ENCODE assay signal across 4 fruit fly cellular contexts in genomic region chr2L:12045941-12046855, dm6.
TF ChIP-seq lines count a peak whose summit lies in the region.

TSS of gene CG6770 (minus strand) at chr2L:12046118.

TF ChIP-seq in whole organism, adult, 20 proteins besides CTCF, POLR2A, EP300 and RAD21 (continued from another document):
- TF ChIP-seq Mnt (GFP tag; optimal IDR thresholded peaks at IDR 0.05; lab: Kevin White, UChicago), result peak; percentile 70
- peak; percentile 97 for TF ChIP-seq CG33017 (tag; optimal IDR thresholded peaks at IDR 0.05; lab: Kevin White, UChicago)
TF ChIP-seq in whole organism, adult: peak in this region for 18.

TF ChIP-seq in whole organism, embryonic, 481 proteins besides CTCF, POLR2A, EP300 and RAD21 (continued from another document and continues in another):
- TF ChIP-seq CG10274 (GFP tag; optimal IDR thresholded peaks at IDR 0.05; lab: Kevin White, UChicago) (no peak), CG3847 (GFP tag; IDR thresholded peaks at IDR 0.05; lab: Robert Waterston, UW) (peak; percentile 85), CG1832 (GFP tag; optimal IDR thresholded peaks at IDR 0.05; lab: Kevin White, UChicago) (no peak), CG4707 (GFP tag; optimal IDR thresholded peaks at IDR 0.05; lab: Kevin White, UChicago) (peak; percentile 29), luna (GFP tag; optimal IDR thresholded peaks at IDR 0.05; lab: Kevin White, UChicago) (no peak), Oaz (GFP tag; IDR thresholded peaks at IDR 0.05; lab: Robert Waterston, UW) (peak; percentile 74), sisA (GFP tag; IDR thresholded peaks at IDR 0.05; lab: Robert Waterston, UW) (peak; percentile 51), B-H1 (GFP tag; IDR thresholded peaks at IDR 0.05; lab: Robert Waterston, UW) (peak; percentile 64; the same call in 1 of the 3 replicates), tgo (GFP tag; IDR thresholded peaks at IDR 0.05; lab: Robert Waterston, UW) (peak; percentile 88), CG34224 (GFP tag; IDR thresholded peaks at IDR 0.05; lab: Robert Waterston, UW; ENCODE audit: partially characterized antibody) (no peak), CG6254 (GFP tag; optimal IDR thresholded peaks at IDR 0.05; lab: Kevin White, UChicago) (no peak), Sox102F (GFP tag; optimal IDR thresholded peaks at IDR 0.05; lab: Kevin White, UChicago) (peak; percentile 79), Scr (GFP tag; IDR thresholded peaks at IDR 0.05; lab: Robert Waterston, UW; ENCODE audit: partially characterized antibody) (peak; percentile 36), gcm (GFP tag; optimal IDR thresholded peaks at IDR 0.05; lab: Kevin White, UChicago) (peak; percentile 63), CG2199 (GFP tag; IDR thresholded peaks at IDR 0.05; lab: Robert Waterston, UW) (no peak), fd3F (GFP tag; optimal IDR thresholded peaks at IDR 0.05; lab: Kevin White, UChicago) (peak; percentile 84), chn (GFP tag; optimal IDR thresholded peaks at IDR 0.05; lab: Kevin White, UChicago) (peak; percentile 47), CG5180 (GFP tag; optimal IDR thresholded peaks at IDR 0.05; lab: Kevin White, UChicago) (peak; percentile 64), pzg (GFP tag; optimal IDR thresholded peaks at IDR 0.05; lab: Kevin White, UChicago) (no peak), CG12155 (GFP tag; optimal IDR thresholded peaks at IDR 0.05; lab: Kevin White, UChicago) (peak; percentile 60), Myb (GFP tag; optimal IDR thresholded peaks at IDR 0.05; lab: Kevin White, UChicago) (peak; percentile 14), maf-S (GFP tag; optimal IDR thresholded peaks at IDR 0.05; lab: Kevin White, UChicago) (peak; percentile 13), CG11695 (GFP tag; IDR thresholded peaks at IDR 0.05; lab: Robert Waterston, UW) (peak; percentile 92), cad (GFP tag; optimal IDR thresholded peaks at IDR 0.05; lab: Kevin White, UChicago) (no peak), CG2889 (GFP tag; IDR thresholded peaks at IDR 0.05; lab: Robert Waterston, UW) (peak; percentile 70), sim (GFP tag; IDR thresholded peaks at IDR 0.05; lab: Robert Waterston, UW) (peak; percentile 38; the same call in 1 of the 2 replicates), disco-r (GFP tag; optimal IDR thresholded peaks at IDR 0.05; lab: Kevin White, UChicago) (no peak), CG18619 (GFP tag; optimal IDR thresholded peaks at IDR 0.05; lab: Kevin White, UChicago) (peak; percentile 86), Usf (GFP tag; optimal IDR thresholded peaks at IDR 0.05; lab: Kevin White, UChicago) (peak; percentile 22), bigmax (GFP tag; optimal IDR thresholded peaks at IDR 0.05; lab: Kevin White, UChicago) (peak; percentile 58), HLH54F (GFP tag; optimal IDR thresholded peaks at IDR 0.05; lab: Kevin White, UChicago) (peak; percentile 39), CG1602 (GFP tag; optimal IDR thresholded peaks at IDR 0.05; lab: Kevin White, UChicago) (peak; percentile 39), CG7786 (GFP tag; optimal IDR thresholded peaks at IDR 0.05; lab: Kevin White, UChicago) (peak; percentile 31), zen (tag; optimal IDR thresholded peaks at IDR 0.05; lab: Kevin White, UChicago) (peak; percentile 27), nmo (GFP tag; optimal IDR thresholded peaks at IDR 0.05; lab: Kevin White, UChicago) (peak; percentile 56), CG8290 (GFP tag; optimal IDR thresholded peaks at IDR 0.05; lab: Kevin White, UChicago) (no peak), CG8290 (tag; optimal IDR thresholded peaks at IDR 0.05; lab: Kevin White, UChicago) (peak in 1 of 2 experiments; percentile 81), otp (GFP tag; IDR thresholded peaks at IDR 0.05; lab: Robert Waterston, UW) (peak; percentile 52; the same call in 1 of the 3 replicates), Awh (GFP tag; IDR thresholded peaks at IDR 0.05; lab: Robert Waterston, UW) (peak; percentile 79), fd102C (GFP tag; optimal IDR thresholded peaks at IDR 0.05; lab: Kevin White, UChicago) (no peak), CG14667 (GFP tag; IDR thresholded peaks at IDR 0.05; lab: Robert Waterston, UW) (peak; percentile 60; the same call in 1 of the 2 replicates), slp2 (GFP tag; optimal IDR thresholded peaks at IDR 0.05; lab: Kevin White, UChicago) (peak; percentile 38)

TF ChIP-seq in whole organism, prepupa, 60 proteins besides CTCF, POLR2A, EP300 and RAD21 (continued from another document):
- peak; percentile 63 for TF ChIP-seq CG11902 (GFP tag; optimal IDR thresholded peaks at IDR 0.05; lab: Kevin White, UChicago)
- TF ChIP-seq CG6808 (GFP tag; optimal IDR thresholded peaks at IDR 0.05; lab: Kevin White, UChicago), result peak; percentile 88
- TF ChIP-seq CG6792 (GFP tag; optimal IDR thresholded peaks at IDR 0.05; lab: Kevin White, UChicago), result peak; percentile 93
- TF ChIP-seq CG6854 (GFP tag; optimal IDR thresholded peaks at IDR 0.05; lab: Kevin White, UChicago), result peak; percentile 31
- peak; percentile 94 for TF ChIP-seq svp (GFP tag; lab: Kevin White, UChicago)
- TF ChIP-seq lz (GFP tag; optimal IDR thresholded peaks at IDR 0.05; lab: Kevin White, UChicago), result peak; percentile 90
- peak; percentile 74 for TF ChIP-seq fkh (GFP tag; optimal IDR thresholded peaks at IDR 0.05; lab: Kevin White, UChicago)
- TF ChIP-seq dac (GFP tag; optimal IDR thresholded peaks at IDR 0.05; lab: Kevin White, UChicago), result peak; percentile 25
- peak; percentile 38 for TF ChIP-seq CG4318 (GFP tag; optimal IDR thresholded peaks at IDR 0.05; lab: Kevin White, UChicago)
- TF ChIP-seq fd85E (GFP tag; optimal IDR thresholded peaks at IDR 0.05; lab: Kevin White, UChicago), result peak; percentile 63
- TF ChIP-seq CG11294 (GFP tag; IDR thresholded peaks at IDR 0.05; lab: Robert Waterston, UW), result peak; percentile 76
- TF ChIP-seq net (GFP tag; optimal IDR thresholded peaks at IDR 0.05; lab: Kevin White, UChicago), result peak; percentile 72
- peak; percentile 79 for TF ChIP-seq CG11762 (GFP tag; optimal IDR thresholded peaks at IDR 0.05; lab: Kevin White, UChicago; ENCODE audit: insufficient read depth)
- TF ChIP-seq Met (GFP tag; optimal IDR thresholded peaks at IDR 0.05; lab: Kevin White, UChicago), result peak; percentile 91
- TF ChIP-seq CG8119 (GFP tag; IDR thresholded peaks at IDR 0.05; lab: Robert Waterston, UW), result peak; percentile 89
- peak; percentile 74 for TF ChIP-seq Sox14 (GFP tag; optimal IDR thresholded peaks at IDR 0.05; lab: Kevin White, UChicago)
- TF ChIP-seq CG34406 (GFP tag; optimal IDR thresholded peaks at IDR 0.05; lab: Kevin White, UChicago), result peak; percentile 89
- TF ChIP-seq Sox102F (GFP tag; optimal IDR thresholded peaks at IDR 0.05; lab: Kevin White, UChicago), result peak; percentile 91
- peak; percentile 80 for TF ChIP-seq CG10669 (GFP tag; optimal IDR thresholded peaks at IDR 0.05; lab: Kevin White, UChicago)
- peak; percentile 83 for TF ChIP-seq CG32006 (GFP tag; optimal IDR thresholded peaks at IDR 0.05; lab: Kevin White, UChicago)
- TF ChIP-seq Hr38 (GFP tag; optimal IDR thresholded peaks at IDR 0.05; lab: Kevin White, UChicago), result no peak
- TF ChIP-seq Eip93F (GFP tag; optimal IDR thresholded peaks at IDR 0.05; lab: Kevin White, UChicago), result peak; percentile 94
- TF ChIP-seq Smox (GFP tag; optimal IDR thresholded peaks at IDR 0.05; lab: Kevin White, UChicago), result peak; percentile 92
- peak; percentile 87 for TF ChIP-seq vri (GFP tag; optimal IDR thresholded peaks at IDR 0.05; lab: Kevin White, UChicago)
- TF ChIP-seq CG1621 (tag; optimal IDR thresholded peaks at IDR 0.05; lab: Kevin White, UChicago), result peak; percentile 64
- TF ChIP-seq Ets96B (tag; optimal IDR thresholded peaks at IDR 0.05; lab: Kevin White, UChicago), result peak; percentile 85
- peak; percentile 43 for TF ChIP-seq Lpt (GFP tag; optimal IDR thresholded peaks at IDR 0.05; lab: Kevin White, UChicago)
- TF ChIP-seq dsx (GFP tag; optimal IDR thresholded peaks at IDR 0.05; lab: Kevin White, UChicago; ENCODE audit: poor library complexity, severe bottlenecking), result peak; percentile 83
- TF ChIP-seq CG7368 (GFP tag; optimal IDR thresholded peaks at IDR 0.05; lab: Kevin White, UChicago), result peak; percentile 66
- TF ChIP-seq CG16779 (tag; optimal IDR thresholded peaks at IDR 0.05; lab: Kevin White, UChicago), result peak; percentile 85
- TF ChIP-seq Blimp-1 (GFP tag; optimal IDR thresholded peaks at IDR 0.05; lab: Kevin White, UChicago), result peak; percentile 75
- peak; percentile 92 for TF ChIP-seq CG15336 (GFP tag; IDR thresholded peaks at IDR 0.05; lab: Robert Waterston, UW)
- peak; percentile 72 for TF ChIP-seq CG9139 (GFP tag; optimal IDR thresholded peaks at IDR 0.05; lab: Kevin White, UChicago)
- TF ChIP-seq topi (GFP tag; optimal IDR thresholded peaks at IDR 0.05; lab: Kevin White, UChicago), result peak; percentile 87
- peak; percentile 28 to 76 for TF ChIP-seq salr (GFP tag; optimal IDR thresholded peaks at IDR 0.05; lab: Kevin White, UChicago)
- TF ChIP-seq CG6163 (GFP tag; IDR thresholded peaks at IDR 0.05; lab: Robert Waterston, UW), result peak; percentile 91
- peak; percentile 93 for TF ChIP-seq esn (GFP tag; optimal IDR thresholded peaks at IDR 0.05; lab: Kevin White, UChicago)
- peak; percentile 85 for TF ChIP-seq Eip75B (GFP tag; optimal IDR thresholded peaks at IDR 0.05; lab: Kevin White, UChicago)
- TF ChIP-seq Sox15 (GFP tag; optimal IDR thresholded peaks at IDR 0.05; lab: Kevin White, UChicago), result peak; percentile 61
- peak; percentile 88 for TF ChIP-seq CG8632 (GFP tag; optimal IDR thresholded peaks at IDR 0.05; lab: Kevin White, UChicago)
- peak; percentile 81 to 87 for TF ChIP-seq ss (GFP tag; optimal IDR thresholded peaks at IDR 0.05; lab: Kevin White, UChicago)

TF ChIP-seq in whole organism, wandering third instar larva, 38 proteins besides CTCF, POLR2A, EP300 and RAD21 (continued from another document):
- TF ChIP-seq Dfd (GFP tag; optimal IDR thresholded peaks at IDR 0.05; lab: Kevin White, UChicago), result no peak
- TF ChIP-seq h (GFP tag; optimal IDR thresholded peaks at IDR 0.05; lab: Kevin White, UChicago), result peak; percentile 91
- peak; percentile 61 for TF ChIP-seq psq (GFP tag; optimal IDR thresholded peaks at IDR 0.05; lab: Kevin White, UChicago)
- peak; percentile 42 for TF ChIP-seq Hr83 (GFP tag; optimal IDR thresholded peaks at IDR 0.05; lab: Kevin White, UChicago; ENCODE audit: poor library complexity, severe bottlenecking)
- peak; percentile 93 for TF ChIP-seq HLH106 (tag; optimal IDR thresholded peaks at IDR 0.05; lab: Kevin White, UChicago)
- peak; percentile 81 for TF ChIP-seq CG9705 (GFP tag; optimal IDR thresholded peaks at IDR 0.05; lab: Kevin White, UChicago)
- peak; percentile 95 for TF ChIP-seq Sp1 (GFP tag; optimal IDR thresholded peaks at IDR 0.05; lab: Kevin White, UChicago)
- TF ChIP-seq Mio (GFP tag; optimal IDR thresholded peaks at IDR 0.05; lab: Kevin White, UChicago), result peak; percentile 31
- peak; percentile 76 for TF ChIP-seq jim (GFP tag; optimal IDR thresholded peaks at IDR 0.05; lab: Kevin White, UChicago)
- no peak for TF ChIP-seq GATAd (GFP tag; optimal IDR thresholded peaks at IDR 0.05; lab: Kevin White, UChicago)
- peak; percentile 79 for TF ChIP-seq brk (GFP tag; optimal IDR thresholded peaks at IDR 0.05; lab: Kevin White, UChicago)
- peak; percentile 54 for TF ChIP-seq dsf (GFP tag; optimal IDR thresholded peaks at IDR 0.05; lab: Kevin White, UChicago; ENCODE audit: borderline replicate concordance)
- TF ChIP-seq N (GFP tag; optimal IDR thresholded peaks at IDR 0.05; lab: Kevin White, UChicago), result no peak
- TF ChIP-seq pan (optimal IDR thresholded peaks at IDR 0.05; lab: Kevin White, UChicago), result no peak
- TF ChIP-seq Hnf4 (GFP tag; optimal IDR thresholded peaks at IDR 0.05; lab: Kevin White, UChicago), result peak; percentile 71
- no peak for TF ChIP-seq Abd-B (GFP tag; optimal IDR thresholded peaks at IDR 0.05; lab: Kevin White, UChicago)
